Worm (Caenorhabditis elegans): ENCODE measurements around the gene Y37E11B.1.
A peak's percentile ranks its signal among the peaks of the same experiment; 100 is the strongest.

Gene Y37E11B.1

ce11 chrIV:3551777-3552462 is 27.5 kb upstream of the Y37E11B.1 start (continued):
- TF ChIP-seq Y55F3AM.14 (GFP tag; optimal IDR thresholded peaks at IDR 0.05): peak; percentile 35
- no peak for TF ChIP-seq ceh-16 (tag; optimal IDR thresholded peaks at IDR 0.05)
- TF ChIP-seq nhr-11 (tag; optimal IDR thresholded peaks at IDR 0.05): no peak
- TF ChIP-seq ama-1 (optimal IDR thresholded peaks at IDR 0.05): no peak
- TF ChIP-seq unc-39 (tag; optimal IDR thresholded peaks at IDR 0.05): no peak
- TF ChIP-seq mbf-1 (tag; optimal IDR thresholded peaks at IDR 0.05): no peak
- peak; percentile 56 for TF ChIP-seq nhr-129 (tag; optimal IDR thresholded peaks at IDR 0.05)
- TF ChIP-seq sma-9 (GFP tag; optimal IDR thresholded peaks at IDR 0.05): peak; percentile 67
- no peak for TF ChIP-seq sma-9 (tag; optimal IDR thresholded peaks at IDR 0.05)
- TF ChIP-seq crh-2 (tag; optimal IDR thresholded peaks at IDR 0.05): peak; percentile 49
- TF ChIP-seq zag-1 (tag; optimal IDR thresholded peaks at IDR 0.05): no peak
- TF ChIP-seq elt-1 (tag; optimal IDR thresholded peaks at IDR 0.05): no peak
- TF ChIP-seq mdl-1 (tag; optimal IDR thresholded peaks at IDR 0.05): no peak

- no peak for TF ChIP-seq zag-1 (tag; optimal IDR thresholded peaks at IDR 0.05)
- TF ChIP-seq nhr-6 (tag; optimal IDR thresholded peaks at IDR 0.05): no peak
- no peak for TF ChIP-seq ZK546.5 (tag; optimal IDR thresholded peaks at IDR 0.05)
- TF ChIP-seq fos-1 (tag; optimal IDR thresholded peaks at IDR 0.05): no peak
- TF ChIP-seq skn-1 (tag; optimal IDR thresholded peaks at IDR 0.05): no peak
- TF ChIP-seq egl-27 (tag; optimal IDR thresholded peaks at IDR 0.05): no peak
- no peak for TF ChIP-seq nhr-11 (tag; optimal IDR thresholded peaks at IDR 0.05)
- no peak for TF ChIP-seq blmp-1 (tag; optimal IDR thresholded peaks at IDR 0.05; ENCODE audit: insufficient read depth)
- no peak for TF ChIP-seq ceh-16 (tag; optimal IDR thresholded peaks at IDR 0.05)
- TF ChIP-seq gmeb-1 (tag; optimal IDR thresholded peaks at IDR 0.05): no peak
- TF ChIP-seq alr-1 (tag; optimal IDR thresholded peaks at IDR 0.05): no peak
- TF ChIP-seq nhr-23 (tag; optimal IDR thresholded peaks at IDR 0.05): no peak
- TF ChIP-seq dmd-4 (tag; optimal IDR thresholded peaks at IDR 0.05): no peak
- TF ChIP-seq nhr-21 (tag; optimal IDR thresholded peaks at IDR 0.05): no peak
- TF ChIP-seq lin-11 (tag; optimal IDR thresholded peaks at IDR 0.05): no peak
- TF ChIP-seq crh-2 (tag; optimal IDR thresholded peaks at IDR 0.05): no peak
- TF ChIP-seq elt-1 (tag; optimal IDR thresholded peaks at IDR 0.05): no peak
Measured at ce11 chrIV:3552933-3553332, 26.5 kb upstream of the Y37E11B.1 start.

- no peak for TF ChIP-seq egl-27 (tag; optimal IDR thresholded peaks at IDR 0.05)
- no peak for TF ChIP-seq aly-2 (tag; optimal IDR thresholded peaks at IDR 0.05)
- no peak for TF ChIP-seq unc-39 (tag; optimal IDR thresholded peaks at IDR 0.05)
- no peak for TF ChIP-seq elt-1 (tag; optimal IDR thresholded peaks at IDR 0.05)
- no peak for TF ChIP-seq alr-1 (tag; optimal IDR thresholded peaks at IDR 0.05)
- TF ChIP-seq ztf-11 (tag; optimal IDR thresholded peaks at IDR 0.05): no peak
- no peak for TF ChIP-seq nhr-21 (tag; optimal IDR thresholded peaks at IDR 0.05)
- TF ChIP-seq nhr-6 (tag; optimal IDR thresholded peaks at IDR 0.05): no peak
Measured at ce11 chrIV:3557331-3557730, 22.1 kb upstream of the Y37E11B.1 start, which contains the start of gene osm-9. Gene osm-9, minus strand, starts transcription at chrIV:3557431.

DNA sequence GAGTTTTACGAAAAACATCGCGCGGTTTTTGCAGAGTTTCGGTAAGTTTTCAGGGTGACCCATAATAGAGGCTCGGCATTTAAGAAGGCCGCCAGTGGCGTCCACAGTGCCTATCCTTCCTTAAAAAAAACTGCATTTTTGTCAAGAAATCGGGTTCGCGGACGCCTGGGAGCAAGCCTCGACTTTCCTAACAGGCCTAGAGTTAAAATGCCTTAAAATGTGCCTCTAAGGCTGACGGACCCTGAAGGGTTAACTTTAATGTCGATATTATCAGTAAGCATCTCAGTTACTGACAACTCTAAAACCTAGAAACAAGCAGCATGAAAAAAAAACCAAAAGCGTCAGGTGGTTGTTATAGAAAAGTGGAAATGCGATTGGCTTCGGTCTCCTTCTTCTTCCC is 20.2 kb upstream of the Y37E11B.1 start:
- TF ChIP-seq nhr-12 (tag; optimal IDR thresholded peaks at IDR 0.05): no peak

DNA sequence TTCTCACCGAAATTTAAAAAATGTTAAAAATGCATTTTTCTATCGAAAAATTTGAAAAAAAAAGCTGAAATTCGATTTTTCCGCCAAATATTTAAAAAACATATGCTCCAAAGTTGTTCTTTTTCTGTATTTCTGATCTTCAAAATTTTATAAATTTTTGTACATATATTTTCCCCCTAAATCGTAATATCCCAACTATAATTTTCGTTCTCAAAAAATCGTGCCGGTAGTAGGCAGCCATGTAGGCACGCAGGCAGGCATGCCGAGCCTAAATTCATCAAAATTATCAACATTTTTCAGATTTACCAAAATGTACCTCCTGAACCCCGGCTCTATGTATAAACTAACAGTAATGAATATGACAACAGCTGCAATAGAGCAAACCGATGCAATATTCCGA is 14.5 kb upstream of the Y37E11B.1 start, which contains the start of gene sre-5:
Gene sre-5 (plus strand): TSS at position 301 of the 400 bp plus-strand sequence.
- TF ChIP-seq ceh-82 (tag; optimal IDR thresholded peaks at IDR 0.05): no peak
- TF ChIP-seq sem-4 (tag; optimal IDR thresholded peaks at IDR 0.05): no peak
- no peak for TF ChIP-seq sma-9 (GFP tag; optimal IDR thresholded peaks at IDR 0.05)
- no peak for TF ChIP-seq sma-9 (tag; optimal IDR thresholded peaks at IDR 0.05)
- TF ChIP-seq peb-1 (tag; optimal IDR thresholded peaks at IDR 0.05): no peak
- TF ChIP-seq elt-1 (tag; optimal IDR thresholded peaks at IDR 0.05): no peak
- no peak for TF ChIP-seq nhr-10 (tag; optimal IDR thresholded peaks at IDR 0.05)
- TF ChIP-seq nhr-237 (tag; optimal IDR thresholded peaks at IDR 0.05): no peak
- TF ChIP-seq crh-2 (tag; optimal IDR thresholded peaks at IDR 0.05): no peak
- TF ChIP-seq skn-1 (tag; optimal IDR thresholded peaks at IDR 0.05): no peak
- TF ChIP-seq mab-5 (tag; optimal IDR thresholded peaks at IDR 0.05): no peak
- no peak for TF ChIP-seq Y55F3AM.14 (GFP tag; optimal IDR thresholded peaks at IDR 0.05)
- TF ChIP-seq nhr-77 (tag; optimal IDR thresholded peaks at IDR 0.05): no peak
